Fruit fly (Drosophila melanogaster) whole organism, embryonic: ENCODE results near the gene Cyt-c-p.

Experiments used
- CG10979 ChIP-seq: fragments of 200-800 bp; sonication (Bioruptor generic); optimal IDR thresholded peaks from 2 replicates; lab custom pipeline; 2018; ENCODE audit warnings: missing biosample characterization, mild to moderate bottlenecking, missing genetic modification characterization, moderate library complexity
- CG11695 ChIP-seq: fragments of 200-800 bp; sonication (Bioruptor generic); IDR thresholded peaks from 3 replicates; pipeline ENCODE4 v1.3.6; 2022; ENCODE audit warnings: missing biosample characterization, missing genetic modification characterization
- CG13424 ChIP-seq: fragments of 200-800 bp; sonication (Bioruptor generic); optimal IDR thresholded peaks from 2 replicates; lab custom pipeline; 2019; ENCODE audit warnings: missing biosample characterization, mild to moderate bottlenecking, missing genetic modification characterization, moderate library complexity
- CG13624 ChIP-seq: fragments of 200-800 bp; sonication (Bioruptor generic); optimal IDR thresholded peaks from 2 replicates; lab custom pipeline; 2016; ENCODE audit warnings: missing biosample characterization, missing genetic modification characterization
- CG30431 ChIP-seq: fragments of 200-800 bp; sonication (Bioruptor generic); optimal IDR thresholded peaks from 2 replicates; lab custom pipeline; 2017; ENCODE audit warnings: missing biosample characterization, missing genetic modification characterization
- CG3163 ChIP-seq: fragments of 200-800 bp; sonication (Bioruptor generic); optimal IDR thresholded peaks from 3 replicates; lab custom pipeline; 2016; ENCODE audit warnings: missing biosample characterization, missing genetic modification characterization
- CG34376 ChIP-seq: fragments of 200-800 bp; sonication (Bioruptor generic); optimal IDR thresholded peaks from 2 replicates; lab custom pipeline; 2018; ENCODE audit warnings: missing biosample characterization, mild to moderate bottlenecking, missing genetic modification characterization
- CG3726 ChIP-seq: fragments of 200-800 bp; sonication (Bioruptor generic); IDR thresholded peaks from 3 replicates; pipeline ENCODE4, ENCODE4 v1.3.6; 2022; ENCODE audit warnings: missing biosample characterization, missing genetic modification characterization
- CG42726 ChIP-seq: fragments of 200-800 bp; sonication (Bioruptor generic); IDR thresholded peaks from 2 replicates; pipeline ENCODE4 v1.3.6; 2022; ENCODE audit warnings: missing biosample characterization, missing genetic modification characterization; ENCODE audit not compliant: partially characterized antibody
- CG4282 ChIP-seq: fragments of 200-800 bp; sonication (Bioruptor generic); optimal IDR thresholded peaks from 2 replicates; lab custom pipeline; 2016; ENCODE audit warnings: missing biosample characterization, missing genetic modification characterization
- CG6654 ChIP-seq: fragments of 200-800 bp; sonication (Bioruptor generic); optimal IDR thresholded peaks from 2 replicates; lab custom pipeline; 2017; ENCODE audit warnings: missing biosample characterization, mild to moderate bottlenecking, missing genetic modification characterization
- CG6683 ChIP-seq: fragments of 200-800 bp; sonication (Bioruptor generic); optimal IDR thresholded peaks from 2 replicates; lab custom pipeline; 2017; ENCODE audit warnings: missing biosample characterization, mild to moderate bottlenecking, missing genetic modification characterization, missing genetic modification reagents
- CG7928 ChIP-seq: fragments of 200-800 bp; sonication (Bioruptor generic); optimal IDR thresholded peaks from 2 replicates; lab custom pipeline; 2017; ENCODE audit warnings: missing biosample characterization, mild to moderate bottlenecking, missing genetic modification characterization
- CG8089 ChIP-seq: fragments of 200-800 bp; sonication (Bioruptor generic); optimal IDR thresholded peaks from 3 replicates; lab custom pipeline; 2016; ENCODE audit warnings: missing biosample characterization, missing genetic modification characterization
- CG9437 ChIP-seq: fragments of 200-800 bp; sonication (Bioruptor generic); optimal IDR thresholded peaks from 2 replicates; lab custom pipeline; 2018; ENCODE audit warnings: missing biosample characterization, mild to moderate bottlenecking, missing genetic modification characterization
- CTCF ChIP-seq: fragments of 200-800 bp; sonication (Bioruptor generic); optimal IDR thresholded peaks from 2 replicates; lab custom pipeline; 2017; ENCODE audit warnings: missing biosample characterization, mild to moderate bottlenecking, missing genetic modification characterization, moderate library complexity
- D ChIP-seq, 2 experiments: fragments of 200-800 bp in 1 of 2; fragments of >200 bp in 1 of 2; sonication (Bioruptor generic) in 1 of 2; optimal IDR thresholded peaks; 2 replicates in 1 of 2; 3 replicates in 1 of 2; lab custom pipeline; 2017; ENCODE audit warnings: mild to moderate bottlenecking in 1 of 2, missing biosample characterization in 1 of 2, missing genetic modification characterization in 1 of 2, missing genetic modification reagents in 1 of 2
- Deaf1 ChIP-seq: fragments of 200-800 bp; optimal IDR thresholded peaks from 3 replicates; lab custom pipeline; 2019; ENCODE audit warnings: missing biosample characterization, mild to moderate bottlenecking, missing genetic modification characterization, moderate library complexity
- ERR ChIP-seq: fragments of 200-800 bp; sonication (Bioruptor generic); optimal IDR thresholded peaks from 2 replicates; lab custom pipeline; 2016; ENCODE audit warnings: missing biosample characterization, missing genetic modification characterization
- Fer3 ChIP-seq: fragments of 200-800 bp; sonication (Bioruptor generic); optimal IDR thresholded peaks from 2 replicates; lab custom pipeline; 2018; ENCODE audit warnings: missing biosample characterization, mild to moderate bottlenecking, missing genetic modification characterization, moderate library complexity
- HHEX ChIP-seq: fragments of 200-800 bp; sonication (Bioruptor generic); optimal IDR thresholded peaks from 3 replicates; lab custom pipeline; 2017; ENCODE audit warnings: missing biosample characterization, mild to moderate bottlenecking, missing genetic modification characterization, missing genetic modification reagents
- HLH54F ChIP-seq: fragments of 200-800 bp; sonication (Bioruptor generic); optimal IDR thresholded peaks from 3 replicates; lab custom pipeline; 2016; ENCODE audit warnings: missing biosample characterization, missing genetic modification characterization
- Hr3 ChIP-seq: fragments of 200-800 bp; sonication (Bioruptor generic); optimal IDR thresholded peaks from 3 replicates; lab custom pipeline; 2016; ENCODE audit warnings: missing biosample characterization, missing genetic modification characterization
- Mrtf ChIP-seq: fragments of 200-800 bp; sonication (Bioruptor generic); IDR thresholded peaks from 3 replicates; pipeline ENCODE4 v1.3.6; 2022; ENCODE audit warnings: missing biosample characterization, missing genetic modification characterization
- NC2β ChIP-seq: fragments of 200-800 bp; sonication (Bioruptor generic); optimal IDR thresholded peaks from 2 replicates; lab custom pipeline; 2016; ENCODE audit warnings: missing biosample characterization, missing genetic modification characterization
- NK7.1 ChIP-seq: fragments of 200-800 bp; sonication (Bioruptor generic); optimal IDR thresholded peaks from 3 replicates; lab custom pipeline; 2016; ENCODE audit warnings: missing biosample characterization, missing genetic modification characterization
- Ravus ChIP-seq: fragments of 200-800 bp; sonication (Bioruptor generic); IDR thresholded peaks from 2 replicates; pipeline ENCODE4 v1.3.6; 2022; ENCODE audit warnings: missing biosample characterization, missing genetic modification characterization
- Scr ChIP-seq: fragments of 200-800 bp; sonication (Bioruptor generic); IDR thresholded peaks from 2 replicates; pipeline ENCODE4 v1.3.6; 2022; ENCODE audit warnings: missing biosample characterization, missing genetic modification characterization; ENCODE audit not compliant: partially characterized antibody
- Spps ChIP-seq: fragments of 200-800 bp; sonication (Bioruptor generic); optimal IDR thresholded peaks from 2 replicates; lab custom pipeline; 2018; ENCODE audit warnings: missing biosample characterization, mild to moderate bottlenecking, missing genetic modification characterization
- Taf1 ChIP-seq: fragments of 200-800 bp; sonication (Bioruptor generic); IDR thresholded peaks from 2 replicates; pipeline ENCODE4 v1.3.6; 2022; ENCODE audit warnings: missing biosample characterization, missing genetic modification characterization
- Tbp ChIP-seq: fragments of >200 bp; optimal IDR thresholded peaks from 2 replicates; lab custom pipeline; 2018; ENCODE audit warnings: missing biosample characterization, missing genetic modification characterization
- YL-1 ChIP-seq: fragments of 200-800 bp; sonication (Bioruptor generic); optimal IDR thresholded peaks from 3 replicates; lab custom pipeline; 2017; ENCODE audit warnings: missing biosample characterization, mild to moderate bottlenecking, missing genetic modification characterization
- ara ChIP-seq: fragments of 200-800 bp; sonication (Bioruptor generic); IDR thresholded peaks from 2 replicates; pipeline ENCODE4 v1.3.6; 2022; ENCODE audit warnings: missing biosample characterization, missing genetic modification characterization
- az2 ChIP-seq: fragments of 200-800 bp; sonication (Bioruptor generic); optimal IDR thresholded peaks from 3 replicates; lab custom pipeline; 2016; ENCODE audit warnings: missing biosample characterization, missing genetic modification characterization
- bsh ChIP-seq, 2 experiments: fragments of 200-800 bp; sonication (Bioruptor generic); optimal IDR thresholded peaks; 2 replicates each; lab custom pipeline; 2017 to 2018; ENCODE audit warnings: mild to moderate bottlenecking in 2 of 2, missing biosample characterization in 2 of 2, missing genetic modification characterization in 2 of 2, moderate library complexity in 1 of 2
- dm ChIP-seq: fragments of 200-800 bp; sonication (Bioruptor generic); optimal IDR thresholded peaks from 3 replicates; lab custom pipeline; 2016; ENCODE audit warnings: missing biosample characterization, missing genetic modification characterization
- dmrt99B ChIP-seq: fragments of 200-800 bp; sonication (Bioruptor generic); optimal IDR thresholded peaks from 2 replicates; lab custom pipeline; 2018; ENCODE audit warnings: missing biosample characterization, mild to moderate bottlenecking, missing genetic modification characterization, moderate library complexity
- fu2 ChIP-seq: fragments of 200-800 bp; sonication (Bioruptor generic); optimal IDR thresholded peaks from 2 replicates; lab custom pipeline; 2016; ENCODE audit warnings: missing biosample characterization, missing genetic modification characterization
- gce ChIP-seq: fragments of 200-800 bp; sonication (Bioruptor generic); IDR thresholded peaks from 3 replicates; pipeline ENCODE4 v1.3.6; 2022; ENCODE audit warnings: missing biosample characterization, missing genetic modification characterization
- gcm ChIP-seq: fragments of 200-800 bp; sonication (Bioruptor generic); optimal IDR thresholded peaks from 2 replicates; lab custom pipeline; 2019; ENCODE audit warnings: missing biosample characterization, mild to moderate bottlenecking, missing genetic modification characterization, moderate library complexity
- gsb-n ChIP-seq: fragments of 200-800 bp; sonication (Bioruptor generic); optimal IDR thresholded peaks from 3 replicates; lab custom pipeline; 2018; ENCODE audit warnings: missing biosample characterization, mild to moderate bottlenecking, missing genetic modification characterization
- kay ChIP-seq: fragments of 200-800 bp; sonication (Bioruptor generic); optimal IDR thresholded peaks from 2 replicates; lab custom pipeline; 2016; ENCODE audit warnings: missing biosample characterization, missing genetic modification characterization
- knrl ChIP-seq: fragments of 200-800 bp; sonication (Bioruptor generic); IDR thresholded peaks from 3 replicates; pipeline ENCODE4 v1.3.6; 2022; ENCODE audit warnings: missing biosample characterization, missing genetic modification characterization; ENCODE audit not compliant: partially characterized antibody
- nom ChIP-seq: fragments of 200-800 bp; sonication (Bioruptor generic); optimal IDR thresholded peaks from 2 replicates; lab custom pipeline; 2017; ENCODE audit warnings: missing biosample characterization, missing genetic modification characterization, mild to moderate bottlenecking, moderate library complexity, missing genetic modification reagents
- org-1 ChIP-seq: fragments of 200-800 bp; sonication (Bioruptor generic); optimal IDR thresholded peaks from 2 replicates; lab custom pipeline; 2017; ENCODE audit warnings: missing biosample characterization, missing genetic modification characterization
- p53 ChIP-seq: fragments of 200-800 bp; sonication (Bioruptor generic); optimal IDR thresholded peaks from 2 replicates; lab custom pipeline; 2016; ENCODE audit warnings: missing biosample characterization, missing genetic modification characterization
- phol ChIP-seq: fragments of 200-800 bp; sonication (Bioruptor generic); optimal IDR thresholded peaks from 3 replicates; lab custom pipeline; 2018; ENCODE audit warnings: missing biosample characterization, mild to moderate bottlenecking, missing genetic modification characterization, moderate library complexity
- prd ChIP-seq, 3 experiments: fragments of >200 bp in 2 of 3; fragments of 200-800 bp in 1 of 3; sonication (Bioruptor generic) in 1 of 3; optimal IDR thresholded peaks in 2 of 3; IDR thresholded peaks in 1 of 3; 2 replicates in 2 of 3; 3 replicates in 1 of 3; pipeline versions ENCODE4 v1.3.6 to Lab custom; 2017 to 2022; ENCODE audit warnings: missing biosample characterization in 1 of 3, missing genetic modification characterization in 1 of 3
- pzg ChIP-seq: fragments of 200-800 bp; sonication (Bioruptor generic); optimal IDR thresholded peaks from 3 replicates; lab custom pipeline; 2018; ENCODE audit warnings: missing biosample characterization, mild to moderate bottlenecking, missing genetic modification characterization, moderate library complexity
- row ChIP-seq: fragments of 200-800 bp; sonication (Bioruptor generic); IDR thresholded peaks from 3 replicates; pipeline ENCODE4 v1.3.6; 2022; ENCODE audit warnings: missing biosample characterization, missing genetic modification characterization
- tio ChIP-seq: fragments of 200-800 bp; sonication (Bioruptor generic); optimal IDR thresholded peaks from 2 replicates; lab custom pipeline; 2017; ENCODE audit warnings: missing biosample characterization, missing genetic modification characterization, inconsistent platforms

Gene Cyt-c-p

dm6 chr2L:16703753-16704152 is 16.0 kb upstream of the Cyt-c-p start (continued):
- no peak for TF ChIP-seq org-1 (GFP tag; lab: Kevin White, UChicago)
- TF ChIP-seq CG34376 = no peak
- no peak for TF ChIP-seq CG6654 (GFP tag; lab: Kevin White, UChicago)
- no peak for TF ChIP-seq Taf1 (GFP tag; lab: Robert Waterston, UW)
- no peak for TF ChIP-seq Deaf1 (tag; lab: Kevin White, UChicago)
- TF ChIP-seq knrl (GFP tag; lab: Robert Waterston, UW) = no peak
- TF ChIP-seq Ravus = peak; percentile 10; the same call in 1 of the 2 replicates
- peak; percentile 27 for TF ChIP-seq Hr3
- TF ChIP-seq Fer3 = no peak
- no peak for TF ChIP-seq CG6683 (GFP tag; lab: Kevin White, UChicago)
- peak; percentile 53 for TF ChIP-seq CG13624 (GFP tag; lab: Kevin White, UChicago)
- no peak for TF ChIP-seq CG10979 (tag; lab: Kevin White, UChicago)
- TF ChIP-seq ara (GFP tag; lab: Robert Waterston, UW) = no peak
- TF ChIP-seq phol (tag; lab: Kevin White, UChicago) = no peak
- TF ChIP-seq CG3163 (GFP tag; lab: Kevin White, UChicago) = peak; percentile 8
- no peak for TF ChIP-seq HHEX (GFP tag; lab: Kevin White, UChicago)
- TF ChIP-seq gcm (GFP tag; lab: Kevin White, UChicago) = no peak
- TF ChIP-seq CG4282 = no peak
- TF ChIP-seq Mrtf (GFP tag; lab: Robert Waterston, UW) = no peak
- TF ChIP-seq fu2 (GFP tag; lab: Kevin White, UChicago) = peak; percentile 30
- TF ChIP-seq az2 (GFP tag; lab: Kevin White, UChicago) = peak; percentile 31
- no peak for TF ChIP-seq CG7928
- TF ChIP-seq kay (GFP tag; lab: Kevin White, UChicago) = peak; percentile 7
- no peak for TF ChIP-seq CTCF (GFP tag; lab: Kevin White, UChicago)
- TF ChIP-seq HLH54F = peak; percentile 48
- TF ChIP-seq CG8089 (GFP tag; lab: Kevin White, UChicago) = peak; percentile 13
- no peak for TF ChIP-seq CG11695
- no peak for TF ChIP-seq CG9437 (GFP tag; lab: Kevin White, UChicago)
- TF ChIP-seq NK7.1 (GFP tag; lab: Kevin White, UChicago) = no peak
- no peak for TF ChIP-seq pzg (GFP tag; lab: Kevin White, UChicago)
- no peak for TF ChIP-seq YL-1
- peak in 1 of 2 experiments; percentile 30 for TF ChIP-seq bsh (GFP tag; optimal IDR thresholded peaks at IDR 0.05; lab: Kevin White, UChicago)
- no peak for TF ChIP-seq dm (GFP tag; lab: Kevin White, UChicago)
- TF ChIP-seq gsb-n = no peak
- TF ChIP-seq Tbp (GFP tag; lab: Kevin White, UChicago) = no peak
- TF ChIP-seq tio (GFP tag; lab: Kevin White, UChicago) = peak; percentile 49
- TF ChIP-seq Spps = no peak
- no peak for TF ChIP-seq CG3726
- no peak for TF ChIP-seq prd (optimal IDR thresholded peaks at IDR 0.05; lab: Kevin White, UChicago)
- no peak for TF ChIP-seq prd (GFP tag; IDR thresholded peaks at IDR 0.05; lab: Robert Waterston, UW)
- no peak for TF ChIP-seq p53
- TF ChIP-seq nom (GFP tag; lab: Kevin White, UChicago) = no peak
- TF ChIP-seq row (GFP tag; lab: Robert Waterston, UW) = peak; percentile 60
- TF ChIP-seq D (optimal IDR thresholded peaks at IDR 0.05; lab: Kevin White, UChicago) = no peak
- TF ChIP-seq D (GFP tag; optimal IDR thresholded peaks at IDR 0.05; lab: Kevin White, UChicago) = no peak
- TF ChIP-seq NC2β (GFP tag; lab: Kevin White, UChicago) = peak; percentile 15
- no peak for TF ChIP-seq gce (GFP tag; lab: Robert Waterston, UW)
- TF ChIP-seq dmrt99B (tag; lab: Kevin White, UChicago) = no peak
- peak; percentile 72 for TF ChIP-seq CG13424 (tag; lab: Kevin White, UChicago)
- no peak for TF ChIP-seq Scr (GFP tag; lab: Robert Waterston, UW)
- TF ChIP-seq CG30431 (GFP tag; lab: Kevin White, UChicago) = no peak
- no peak for TF ChIP-seq CG42726
- TF ChIP-seq ERR (GFP tag; lab: Kevin White, UChicago) = no peak
